Worm (Caenorhabditis elegans) whole organism, late embryonic: ENCODE data around the gene snf-7.

Experiments
- C08G9.2 ChIP-seq: sonication (generic microtip); optimal IDR thresholded peaks from 2 replicates; lab custom pipeline; 2016; ENCODE audit warnings: mild to moderate bottlenecking, missing genetic modification characterization, moderate library complexity, missing compliant biosample characterization
- C38D4.7 ChIP-seq: fragments of 200-800 bp; sonication (Bioruptor generic); optimal IDR thresholded peaks from 2 replicates; lab custom pipeline; 2018; ENCODE audit warnings: mild to moderate bottlenecking, missing genetic modification characterization, moderate library complexity, missing compliant biosample characterization
- T23F11.4 ChIP-seq: fragments of 200-800 bp; sonication (Bioruptor generic); optimal IDR thresholded peaks from 2 replicates; lab custom pipeline; 2018; ENCODE audit warnings: mild to moderate bottlenecking, missing genetic modification characterization, missing compliant biosample characterization
- Y22D7AL.16 ChIP-seq: sonication (generic microtip); optimal IDR thresholded peaks from 2 replicates; lab custom pipeline; 2016; ENCODE audit warnings: missing genetic modification characterization, missing compliant biosample characterization
- ceh-19 ChIP-seq: fragments of 200-800 bp; sonication (Bioruptor generic); optimal IDR thresholded peaks from 2 replicates; lab custom pipeline; 2018; ENCODE audit warnings: mild to moderate bottlenecking, missing genetic modification characterization, missing compliant biosample characterization
- ceh-2 ChIP-seq: sonication (generic microtip); optimal IDR thresholded peaks from 2 replicates; lab custom pipeline; 2016; ENCODE audit warnings: missing genotype, missing genetic modification characterization, missing compliant biosample characterization
- ceh-30 ChIP-seq: fragments of 150-350 bp; optimal IDR thresholded peaks from 2 replicates; lab custom pipeline; 2014; ENCODE audit warnings: missing biosample characterization, missing genetic modification characterization
- ceh-31 ChIP-seq: sonication (generic microtip); optimal IDR thresholded peaks from 2 replicates; lab custom pipeline; 2016; ENCODE audit warnings: missing genetic modification characterization, missing compliant biosample characterization
- ceh-34 ChIP-seq: sonication (generic microtip); optimal IDR thresholded peaks from 2 replicates; lab custom pipeline; 2016; ENCODE audit warnings: mild to moderate bottlenecking, missing genetic modification characterization, missing compliant biosample characterization
- ceh-45 ChIP-seq: fragments of 200-800 bp; sonication (Bioruptor generic); IDR thresholded peaks from 2 replicates; pipeline ENCODE4 v1.3.6; 2022; ENCODE audit warnings: missing genetic modification reagents, missing genetic modification characterization, missing compliant biosample characterization
- ceh-9 ChIP-seq: sonication (generic microtip); optimal IDR thresholded peaks from 2 replicates; lab custom pipeline; 2016; ENCODE audit warnings: mild to moderate bottlenecking, missing genetic modification characterization, inconsistent platforms, missing compliant biosample characterization
- che-1 ChIP-seq: sonication (generic microtip); optimal IDR thresholded peaks from 2 replicates; lab custom pipeline; 2016; ENCODE audit warnings: mild to moderate bottlenecking, missing genetic modification characterization, missing compliant biosample characterization
- dve-1 ChIP-seq: sonication (generic microtip); optimal IDR thresholded peaks from 2 replicates; lab custom pipeline; 2017; ENCODE audit warnings: antibody characterized with exemption, mild to moderate bottlenecking, missing genetic modification characterization, missing compliant biosample characterization
- elt-4 ChIP-seq: sonication (generic microtip); optimal IDR thresholded peaks from 2 replicates; lab custom pipeline; 2016; ENCODE audit warnings: missing genetic modification characterization, missing compliant biosample characterization
- eyg-1 ChIP-seq: sonication (generic microtip); optimal IDR thresholded peaks from 2 replicates; lab custom pipeline; 2016; ENCODE audit warnings: missing genotype, missing genetic modification characterization, missing compliant biosample characterization
- fkh-10 ChIP-seq: fragments of 150-350 bp; optimal IDR thresholded peaks from 2 replicates; lab custom pipeline; 2014; ENCODE audit warnings: missing biosample characterization, missing genetic modification reagents, missing genetic modification characterization
- fkh-6 ChIP-seq: sonication (generic microtip); optimal IDR thresholded peaks from 2 replicates; lab custom pipeline; 2016; ENCODE audit warnings: missing genetic modification characterization, missing compliant biosample characterization
- gmeb-2 ChIP-seq: sonication (generic microtip); optimal IDR thresholded peaks from 2 replicates; lab custom pipeline; 2016; ENCODE audit warnings: missing genetic modification characterization, inconsistent platforms, missing compliant biosample characterization
- hlh-15 ChIP-seq: sonication (generic microtip); optimal IDR thresholded peaks from 2 replicates; lab custom pipeline; 2016; ENCODE audit warnings: missing genetic modification characterization, missing compliant biosample characterization
- madf-2 ChIP-seq: sonication (generic microtip); optimal IDR thresholded peaks from 2 replicates; lab custom pipeline; 2017; ENCODE audit warnings: missing genetic modification characterization, missing compliant biosample characterization
- mec-3 ChIP-seq: sonication (generic microtip); optimal IDR thresholded peaks from 2 replicates; lab custom pipeline; 2016; ENCODE audit warnings: borderline replicate concordance, missing genetic modification characterization, missing compliant biosample characterization
- nfya-1 ChIP-seq: sonication (generic microtip); optimal IDR thresholded peaks from 2 replicates; lab custom pipeline; 2017; ENCODE audit warnings: missing genetic modification characterization, mild to moderate bottlenecking, missing compliant biosample characterization, antibody characterized with exemption, moderate library complexity
- nhr-11 ChIP-seq: fragments of 150-350 bp; optimal IDR thresholded peaks from 2 replicates; lab custom pipeline; 2014; ENCODE audit warnings: missing biosample characterization, missing genetic modification characterization
- npax-4 ChIP-seq: sonication (generic microtip); optimal IDR thresholded peaks from 2 replicates; lab custom pipeline; 2016; ENCODE audit warnings: missing genetic modification characterization, missing compliant biosample characterization
- pag-3 ChIP-seq: sonication (generic microtip); optimal IDR thresholded peaks from 2 replicates; lab custom pipeline; 2016; ENCODE audit warnings: missing compliant biosample characterization, missing genetic modification characterization, borderline replicate concordance
- pat-9 ChIP-seq: fragments of 200-800 bp; sonication (Bioruptor generic); optimal IDR thresholded peaks from 2 replicates; lab custom pipeline; 2018; ENCODE audit warnings: mild to moderate bottlenecking, missing genetic modification characterization, moderate library complexity, missing compliant biosample characterization
- pqm-1 ChIP-seq: sonication (generic microtip); optimal IDR thresholded peaks from 2 replicates; lab custom pipeline; 2016; ENCODE audit warnings: missing genetic modification characterization, missing compliant biosample characterization
- pros-1 ChIP-seq: fragments of 150-350 bp; optimal IDR thresholded peaks from 2 replicates; lab custom pipeline; 2014; ENCODE audit warnings: missing biosample characterization, missing genetic modification reagents, missing genetic modification characterization
- ref-2 ChIP-seq: sonication (generic microtip); optimal IDR thresholded peaks from 2 replicates; lab custom pipeline; 2016; ENCODE audit warnings: missing genetic modification characterization, missing compliant biosample characterization
- rnt-1 ChIP-seq: sonication (generic microtip); optimal IDR thresholded peaks from 2 replicates; lab custom pipeline; 2016; ENCODE audit warnings: missing genetic modification characterization, missing compliant biosample characterization
- sdc-2 ChIP-seq: sonication (generic microtip); optimal IDR thresholded peaks from 2 replicates; lab custom pipeline; 2016; ENCODE audit warnings: missing genotype, missing genetic modification characterization, missing compliant biosample characterization
- ttx-3 ChIP-seq: sonication (generic microtip); optimal IDR thresholded peaks from 2 replicates; lab custom pipeline; 2016; ENCODE audit warnings: missing genetic modification reagents, missing genetic modification characterization, missing compliant biosample characterization
- unc-3 ChIP-seq, 2 experiments: fragments of 200-800 bp in 1 of 2; sonication (Bioruptor generic) in 1 of 2; sonication (generic microtip) in 1 of 2; conservative IDR thresholded peaks in 1 of 2; optimal IDR thresholded peaks in 1 of 2; 2 replicates each; pipeline versions ENCODE4 v1.3.6 to Lab custom; 2016 to 2022; ENCODE audit warnings: missing compliant biosample characterization in 2 of 2, missing genetic modification characterization in 2 of 2, missing genetic modification reagents in 1 of 2
- unc-42 ChIP-seq: sonication (generic microtip); optimal IDR thresholded peaks from 2 replicates; lab custom pipeline; 2016; ENCODE audit warnings: missing genotype, missing genetic modification characterization, missing compliant biosample characterization
- unc-86 ChIP-seq: sonication (generic microtip); optimal IDR thresholded peaks from 2 replicates; lab custom pipeline; 2016; ENCODE audit warnings: missing genetic modification characterization, missing compliant biosample characterization
- zip-5 ChIP-seq: sonication (generic microtip); optimal IDR thresholded peaks from 2 replicates; lab custom pipeline; 2016; ENCODE audit warnings: missing genetic modification characterization, missing compliant biosample characterization
- ztf-16 ChIP-seq: sonication (generic microtip); optimal IDR thresholded peaks from 2 replicates; lab custom pipeline; 2017; ENCODE audit warnings: missing genetic modification characterization, missing compliant biosample characterization

snf-7 gene

ce11 chrIII:12987418-12987817, 17.8 kb upstream of the snf-7 start, which contains the start of gene ZK1010.5:
Gene ZK1010.5, minus strand, starts transcription at chrIII:12987518.
- no peak for TF ChIP-seq ref-2 (tag; lab: Kevin White, UChicago)
- no peak for TF ChIP-seq C38D4.7 (GFP tag; lab: Kevin White, UChicago)
- no peak for TF ChIP-seq rnt-1 (tag; lab: Kevin White, UChicago)
- TF ChIP-seq zip-5 (tag; lab: Kevin White, UChicago), result no peak
- TF ChIP-seq npax-4 (tag; lab: Kevin White, UChicago), result no peak
- TF ChIP-seq unc-3 (GFP tag; conservative IDR thresholded peaks at IDR 0.05; lab: Robert Waterston, UW), result no peak
- TF ChIP-seq unc-3 (tag; optimal IDR thresholded peaks at IDR 0.05; lab: Kevin White, UChicago), result no peak
- no peak for TF ChIP-seq gmeb-2 (tag; lab: Kevin White, UChicago)
- TF ChIP-seq, all 69 proteins: peak for 0

ce11 chrIII:12990997-12991396, 14.3 kb upstream of the snf-7 start, which contains the start of gene ZK1010.12:
Gene ZK1010.12, plus strand, starts transcription at chrIII:12991297.
- TF ChIP-seq pqm-1 (tag; lab: Kevin White, UChicago), result no peak
- no peak for TF ChIP-seq pros-1
- TF ChIP-seq ceh-45 (GFP tag; lab: Robert Waterston, UW), result no peak
- TF ChIP-seq unc-42, result no peak

- TF ChIP-seq hlh-15 (tag; lab: Kevin White, UChicago) (no peak), elt-4 (peak; percentile 88), ceh-9 (tag; lab: Kevin White, UChicago) (no peak), unc-86 (no peak), sdc-2 (tag; lab: Kevin White, UChicago) (peak; percentile 29), mec-3 (tag; lab: Kevin White, UChicago) (no peak), pag-3 (tag; lab: Kevin White, UChicago) (no peak), che-1 (tag; lab: Kevin White, UChicago) (no peak), fkh-6 (tag; lab: Kevin White, UChicago) (no peak), ceh-31 (tag; lab: Kevin White, UChicago) (no peak), ceh-34 (tag; lab: Kevin White, UChicago) (no peak), eyg-1 (tag; lab: Kevin White, UChicago) (no peak), dve-1 (tag; lab: Kevin White, UChicago) (no peak), ttx-3 (no peak), C08G9.2 (tag; lab: Kevin White, UChicago) (no peak), fkh-10 (GFP tag; lab: Kevin White, UChicago) (no peak), nhr-11 (no peak)
These were observed 12.2 kb upstream of the snf-7 start for ce11 chrIII:12993055-12993454.

- TF ChIP-seq ceh-19 (GFP tag; lab: Kevin White, UChicago), result no peak
- no peak for TF ChIP-seq ceh-31 (tag; lab: Kevin White, UChicago)
- TF ChIP-seq ceh-2, result no peak
- TF ChIP-seq nfya-1 (tag; lab: Kevin White, UChicago), result no peak
- no peak for TF ChIP-seq T23F11.4 (GFP tag; lab: Kevin White, UChicago)
- TF ChIP-seq pat-9, result no peak
- TF ChIP-seq pag-3 (tag; lab: Kevin White, UChicago), result no peak
- no peak for TF ChIP-seq unc-42
- TF ChIP-seq pqm-1 (tag; lab: Kevin White, UChicago), result no peak
- TF ChIP-seq Y22D7AL.16 (tag; lab: Kevin White, UChicago), result no peak
- TF ChIP-seq ztf-16 (tag; lab: Kevin White, UChicago), result no peak
- no peak for TF ChIP-seq rnt-1 (tag; lab: Kevin White, UChicago)
- TF ChIP-seq madf-2 (tag; lab: Kevin White, UChicago), result no peak
- no peak for TF ChIP-seq ceh-30 (tag; lab: Kevin White, UChicago)
- TF ChIP-seq, all 69 proteins: peak for 0
These were observed 11.7 kb upstream of the snf-7 start, which contains the start of gene col-97 for ce11 chrIII:12993607-12994006. Gene col-97, minus strand, starts transcription at chrIII:12993707.
